Worm (Caenorhabditis elegans) whole organism, L4 larva: ENCODE results near the gene C39B10.1.

Source experiments
- F26F4.8 ChIP-seq: fragments of 200-800 bp; sonication (Bioruptor generic); conservative IDR thresholded peaks from 2 replicates; pipeline ENCODE4 v1.3.6; 2022; ENCODE audit warnings: missing genetic modification characterization, missing compliant biosample characterization
- F49E8.2 ChIP-seq: sonication (generic microtip); optimal IDR thresholded peaks from 2 replicates; lab custom pipeline; 2016; ENCODE audit warnings: missing compliant biosample characterization, mild to moderate bottlenecking, missing genetic modification characterization, borderline replicate concordance
- Y105C5A.15 ChIP-seq: fragments of 200-800 bp; sonication (Bioruptor generic); IDR thresholded peaks from 2 replicates; pipeline ENCODE4 v1.3.6; 2022; ENCODE audit warnings: missing genetic modification characterization, missing compliant biosample characterization
- Y75B8A.6 ChIP-seq: fragments of 200-800 bp; sonication (Bioruptor generic); IDR thresholded peaks from 2 replicates; pipeline ENCODE4 v1.3.6; 2022; ENCODE audit warnings: missing genetic modification reagents, missing genetic modification characterization, missing compliant biosample characterization
- aha-1 ChIP-seq: fragments of 150-350 bp; peaks from one replicate; lab custom pipeline; 2014; ENCODE audit warnings: missing biosample characterization, missing genetic modification characterization
- ama-1 ChIP-seq: fragments of 150-350 bp; optimal IDR thresholded peaks from 2 replicates; lab custom pipeline; 2014; ENCODE audit warnings: inconsistent platforms, mixed read lengths
- ceh-20 ChIP-seq: fragments of 200-800 bp; sonication (Bioruptor generic); IDR thresholded peaks from 2 replicates; pipeline ENCODE4 v1.3.6; 2022; ENCODE audit warnings: missing genetic modification reagents, missing genetic modification characterization, missing compliant biosample characterization
- ceh-44 ChIP-seq: fragments of 200-800 bp; sonication (Bioruptor generic); IDR thresholded peaks from 2 replicates; pipeline ENCODE4 v1.3.6; 2022; ENCODE audit warnings: missing genetic modification reagents, missing genetic modification characterization, missing compliant biosample characterization
- ceh-62 ChIP-seq: sonication (generic microtip); optimal IDR thresholded peaks from 2 replicates; lab custom pipeline; 2017; ENCODE audit warnings: missing biosample characterization, missing genetic modification characterization
- ceh-82 ChIP-seq: sonication (generic microtip); optimal IDR thresholded peaks from 2 replicates; lab custom pipeline; 2017; ENCODE audit warnings: missing biosample characterization, missing genetic modification characterization
- ctbp-1 ChIP-seq: fragments of 200-800 bp; sonication (Bioruptor generic); IDR thresholded peaks from 2 replicates; pipeline ENCODE4 v1.3.6; 2022; ENCODE audit warnings: missing genetic modification reagents, missing genetic modification characterization, missing compliant biosample characterization
- daf-16 ChIP-seq, 3 experiments: sonication (generic microtip); optimal IDR thresholded peaks; 2 replicates each; lab custom pipeline; 2016 to 2017; ENCODE audit warnings: missing genetic modification characterization in 3 of 3, missing genetic modification reagents in 3 of 3, mild to moderate bottlenecking in 2 of 3, missing compliant biosample characterization in 2 of 3, missing biosample characterization in 1 of 3, moderate library complexity in 1 of 3
- dmd-6 ChIP-seq: fragments of 200-800 bp; sonication (Bioruptor generic); IDR thresholded peaks from 2 replicates; pipeline ENCODE4 v1.3.6; 2022; ENCODE audit warnings: missing genetic modification reagents, missing genetic modification characterization, missing compliant biosample characterization
- dmd-9 ChIP-seq: fragments of 200-800 bp; sonication (Bioruptor generic); IDR thresholded peaks from 2 replicates; pipeline ENCODE4 v1.3.6; 2022; ENCODE audit warnings: missing genetic modification reagents, missing genetic modification characterization, missing compliant biosample characterization
- dve-1 ChIP-seq: sonication (generic microtip); optimal IDR thresholded peaks from 2 replicates; lab custom pipeline; 2017; ENCODE audit warnings: antibody characterized with exemption, mild to moderate bottlenecking, missing genetic modification characterization, missing compliant biosample characterization; ENCODE audit not compliant: insufficient read depth
- egl-43 ChIP-seq: fragments of 200-800 bp; sonication (Bioruptor generic); IDR thresholded peaks from 2 replicates; pipeline ENCODE4 v1.3.6; 2022; ENCODE audit warnings: missing genetic modification reagents, missing genetic modification characterization, missing compliant biosample characterization
- fkh-10 ChIP-seq: fragments of 150-350 bp; optimal IDR thresholded peaks from 2 replicates; lab custom pipeline; 2014; ENCODE audit warnings: missing biosample characterization, missing genetic modification reagents, missing genetic modification characterization
- hif-1 ChIP-seq, 2 experiments: sonication (generic microtip); optimal IDR thresholded peaks; 2 replicates each; lab custom pipeline; 2016 to 2017; ENCODE audit warnings: missing compliant biosample characterization in 2 of 2, missing genetic modification characterization in 2 of 2, missing genetic modification reagents in 2 of 2, missing genotype in 2 of 2, mild to moderate bottlenecking in 1 of 2
- hlh-11 ChIP-seq: fragments of 200-800 bp; sonication (Bioruptor generic); optimal IDR thresholded peaks from 2 replicates; lab custom pipeline; 2018; ENCODE audit warnings: mild to moderate bottlenecking, missing genetic modification characterization, missing compliant biosample characterization
- hlh-30 ChIP-seq: sonication (generic microtip); optimal IDR thresholded peaks from 2 replicates; lab custom pipeline; 2017; ENCODE audit warnings: antibody characterized with exemption, mild to moderate bottlenecking, missing genetic modification characterization, missing compliant biosample characterization; ENCODE audit not compliant: insufficient read depth
- lir-3 ChIP-seq: sonication (generic microtip); optimal IDR thresholded peaks from 2 replicates; lab custom pipeline; 2016; ENCODE audit warnings: mild to moderate bottlenecking, missing genetic modification characterization, missing compliant biosample characterization
- lsy-2 ChIP-seq, 2 experiments: fragments of 150-350 bp in 1 of 2; sonication (generic microtip) in 1 of 2; optimal IDR thresholded peaks; 2 replicates each; lab custom pipeline; 2014 to 2017; ENCODE audit warnings: missing biosample characterization in 2 of 2, missing genetic modification characterization in 2 of 2
- madf-9 ChIP-seq: fragments of 200-800 bp; sonication (Bioruptor generic); conservative IDR thresholded peaks from 2 replicates; pipeline ENCODE4 v1.3.6; 2022; ENCODE audit warnings: missing genetic modification reagents, missing genetic modification characterization, missing compliant biosample characterization
- mdl-1 ChIP-seq, 2 experiments: fragments of 150-350 bp in 1 of 2; sonication (generic microtip) in 1 of 2; optimal IDR thresholded peaks; 2 replicates each; lab custom pipeline; 2014 to 2017; ENCODE audit warnings: missing biosample characterization in 2 of 2, missing genetic modification characterization in 2 of 2
- mdt-29 ChIP-seq: fragments of 200-800 bp; sonication (Bioruptor generic); IDR thresholded peaks from 2 replicates; pipeline ENCODE4 v1.3.6; 2022; ENCODE audit warnings: missing genetic modification reagents, missing genetic modification characterization, missing compliant biosample characterization
- mep-1 ChIP-seq: fragments of 150-350 bp; sonication (generic microtip); optimal IDR thresholded peaks from 3 replicates; lab custom pipeline; 2014; ENCODE audit warnings: missing biosample characterization, missing genetic modification characterization
- mes-2 ChIP-seq: sonication (generic microtip); optimal IDR thresholded peaks from 2 replicates; lab custom pipeline; 2016; ENCODE audit warnings: missing genotype, mild to moderate bottlenecking, missing genetic modification characterization, missing compliant biosample characterization; ENCODE audit not compliant: poor library complexity, severe bottlenecking
- mxl-3 ChIP-seq: fragments of 200-800 bp; sonication (Bioruptor generic); optimal IDR thresholded peaks from 2 replicates; lab custom pipeline; 2018; ENCODE audit warnings: mild to moderate bottlenecking, missing genetic modification characterization, missing compliant biosample characterization
- nhr-11 ChIP-seq: fragments of 150-350 bp; optimal IDR thresholded peaks from 2 replicates; lab custom pipeline; 2014; ENCODE audit warnings: missing biosample characterization, missing genetic modification characterization
- nhr-111 ChIP-seq: fragments of 200-800 bp; sonication (Bioruptor generic); optimal IDR thresholded peaks from 2 replicates; lab custom pipeline; 2018; ENCODE audit warnings: mild to moderate bottlenecking, missing genetic modification characterization, missing compliant biosample characterization
- nhr-25 ChIP-seq: sonication (generic microtip); optimal IDR thresholded peaks from 2 replicates; lab custom pipeline; 2017; ENCODE audit warnings: missing genetic modification characterization, mild to moderate bottlenecking, missing compliant biosample characterization, antibody characterized with exemption, moderate library complexity, borderline replicate concordance; ENCODE audit not compliant: insufficient read depth
- nhr-28 ChIP-seq: fragments of 150-350 bp; optimal IDR thresholded peaks from 2 replicates; lab custom pipeline; 2014; ENCODE audit warnings: missing biosample characterization, missing genetic modification characterization
- nhr-48 ChIP-seq: sonication (generic microtip); optimal IDR thresholded peaks from 2 replicates; lab custom pipeline; 2016; ENCODE audit warnings: mild to moderate bottlenecking, missing genetic modification characterization, missing compliant biosample characterization
- nhr-77 ChIP-seq: fragments of 150-350 bp; optimal IDR thresholded peaks from 2 replicates; lab custom pipeline; 2014; ENCODE audit warnings: missing biosample characterization, missing genetic modification characterization
- pqm-1 ChIP-seq: sonication (generic microtip); optimal IDR thresholded peaks from 2 replicates; lab custom pipeline; 2017; ENCODE audit warnings: missing biosample characterization, missing genetic modification characterization
- rbr-2 ChIP-seq: sonication (generic microtip); optimal IDR thresholded peaks from 2 replicates; lab custom pipeline; 2016; ENCODE audit warnings: missing genotype, missing genetic modification characterization, missing compliant biosample characterization
- sdz-12 ChIP-seq: fragments of 200-800 bp; sonication (Bioruptor generic); optimal IDR thresholded peaks from 2 replicates; lab custom pipeline; 2018; ENCODE audit warnings: mild to moderate bottlenecking, missing genetic modification characterization, missing compliant biosample characterization
- set-16 ChIP-seq: fragments of 200-800 bp; sonication (Bioruptor generic); IDR thresholded peaks from 2 replicates; pipeline ENCODE4 v1.3.6; 2022; ENCODE audit warnings: missing genetic modification reagents, missing genetic modification characterization, missing compliant biosample characterization
- snpc-4 ChIP-seq: fragments of 150-350 bp; optimal IDR thresholded peaks from 2 replicates; lab custom pipeline; 2014; ENCODE audit warnings: missing biosample characterization, missing genetic modification characterization
- spr-1 ChIP-seq: sonication (generic microtip); optimal IDR thresholded peaks from 2 replicates; lab custom pipeline; 2016; ENCODE audit warnings: mild to moderate bottlenecking, missing genetic modification characterization, missing compliant biosample characterization
- spr-3 ChIP-seq: fragments of 200-800 bp; sonication (Bioruptor generic); optimal IDR thresholded peaks from 2 replicates; lab custom pipeline; 2018; ENCODE audit warnings: mild to moderate bottlenecking, missing genetic modification characterization, missing compliant biosample characterization
- unc-62 ChIP-seq, 3 experiments: fragments of 150-350 bp in 1 of 3; sonication (generic microtip); optimal IDR thresholded peaks in 2 of 3; peaks in 1 of 3; 1 replicate in 1 of 3; 2 replicates in 2 of 3; lab custom pipeline; 2014 to 2017; ENCODE audit warnings: missing biosample characterization in 3 of 3, missing genetic modification characterization in 3 of 3, missing genetic modification reagents in 3 of 3, missing genotype in 1 of 3
- zag-1 ChIP-seq: fragments of 150-350 bp; optimal IDR thresholded peaks from 2 replicates; lab custom pipeline; 2014; ENCODE audit warnings: missing biosample characterization, missing genetic modification characterization
- zfp-2 ChIP-seq: sonication (generic microtip); optimal IDR thresholded peaks from 2 replicates; lab custom pipeline; 2016; ENCODE audit warnings: mild to moderate bottlenecking, missing genetic modification characterization, missing compliant biosample characterization
- zip-11 ChIP-seq: fragments of 200-800 bp; sonication (Bioruptor generic); IDR thresholded peaks from 2 replicates; pipeline ENCODE4 v1.3.6; 2022; ENCODE audit warnings: missing genetic modification characterization, missing compliant biosample characterization
- zip-2 ChIP-seq: fragments of 150-350 bp; optimal IDR thresholded peaks from 2 replicates; lab custom pipeline; 2014; ENCODE audit warnings: missing biosample characterization, missing genetic modification characterization

The C39B10.1 gene

ce11 chrX:10440781-10441180 is 22.7 kb downstream of the C39B10.1 start (continued):
- TF ChIP-seq pqm-1: peak; percentile 52

DNA sequence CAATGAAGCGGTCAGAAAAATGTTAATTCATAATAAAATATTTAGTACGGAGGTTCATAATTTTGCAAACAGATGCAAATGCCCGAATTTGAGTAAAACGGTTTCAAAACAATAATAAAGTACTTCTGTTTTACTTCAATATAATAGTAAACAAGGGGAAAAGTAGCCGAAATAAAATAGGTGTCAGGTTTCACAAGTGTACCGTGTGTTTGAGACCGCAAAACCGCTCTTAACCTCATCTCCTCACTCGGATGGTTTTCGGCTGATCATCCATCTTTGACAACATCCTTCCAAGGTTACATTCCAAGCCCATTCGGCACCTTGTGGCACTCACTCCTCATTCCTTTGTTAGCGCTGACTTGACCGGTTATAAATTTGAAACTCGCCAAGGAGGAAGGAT is 26.0 kb downstream of the C39B10.1 start:
- TF ChIP-seq Y75B8A.6 (GFP tag; lab: Robert Waterston, UW): no peak
- no peak for TF ChIP-seq F49E8.2 (tag; lab: Kevin White, UChicago)
- TF ChIP-seq dmd-9: no peak
- no peak for TF ChIP-seq spr-3 (GFP tag; lab: Kevin White, UChicago)
- TF ChIP-seq sdz-12 (GFP tag; lab: Kevin White, UChicago): no peak
- no peak for TF ChIP-seq hlh-11
- no peak for TF ChIP-seq F26F4.8 (GFP tag; lab: Robert Waterston, UW)
- TF ChIP-seq spr-1 (tag; lab: Kevin White, UChicago): no peak
- no peak for TF ChIP-seq rbr-2
- no peak for TF ChIP-seq zip-2 (tag; lab: Kevin White, UChicago)
- no peak for TF ChIP-seq dmd-6 (GFP tag; lab: Robert Waterston, UW)
- no peak for TF ChIP-seq ceh-44

DNA sequence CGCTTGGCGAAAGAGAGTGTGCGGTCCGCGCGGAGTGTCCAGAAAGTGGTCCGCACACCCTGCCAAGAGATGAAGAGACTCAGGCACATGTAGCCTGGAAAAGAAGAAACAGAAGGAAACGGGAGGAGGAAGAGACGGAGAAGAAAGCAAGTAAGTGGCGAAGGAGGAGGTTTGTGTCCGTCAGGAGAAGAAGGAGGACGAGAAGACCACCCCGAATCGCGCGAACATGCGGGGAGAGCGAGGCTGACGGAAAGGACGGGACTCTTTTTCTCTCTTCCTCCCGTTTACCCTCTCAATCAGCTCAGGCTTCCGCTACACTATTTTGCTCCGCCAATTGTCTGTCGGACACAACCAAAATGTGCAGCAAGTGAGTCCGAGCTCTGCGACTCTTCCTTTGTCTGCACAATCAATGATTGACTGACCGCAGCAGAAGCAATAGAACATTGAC is 27.9 kb downstream of the C39B10.1 start:
- TF ChIP-seq nhr-77 (tag; lab: Kevin White, UChicago) (peak; percentile 7), nhr-25 (peak; percentile 3), set-16 (peak; percentile 94), egl-43 (GFP tag; lab: Robert Waterston, UW) (peak; percentile 84), aha-1 (tag; lab: Kevin White, UChicago) (peak; percentile 44), snpc-4 (tag; lab: Kevin White, UChicago) (no peak), ama-1 (lab: Kevin White, UChicago) (no peak), rbr-2 (peak; percentile 79), ctbp-1 (GFP tag; lab: Robert Waterston, UW) (peak; percentile 97), madf-9 (GFP tag; lab: Robert Waterston, UW) (0 out of 2 replicates have a peak, but pooled peaks have one; percentile 10), hif-1 (tag; optimal IDR thresholded peaks at IDR 0.05; lab: Kevin White, UChicago) (peak in 1 of 2 experiments; percentile 62), zag-1 (tag; lab: Kevin White, UChicago) (peak; percentile 29), dve-1 (tag; lab: Kevin White, UChicago) (peak; percentile 26), hlh-30 (tag; lab: Kevin White, UChicago) (peak; percentile 56), fkh-10 (peak; percentile 98), dmd-6 (GFP tag; lab: Robert Waterston, UW) (peak; percentile 24; the same call in 1 of the 2 replicates), nhr-11 (tag; lab: Kevin White, UChicago) (peak; percentile 89), Y105C5A.15 (GFP tag; lab: Robert Waterston, UW) (no peak), mep-1 (tag; lab: Kevin White, UChicago) (peak; percentile 84), mes-2 (tag; lab: Kevin White, UChicago) (peak; percentile 61), hlh-11 (peak; percentile 74), unc-62 (GFP tag; optimal IDR thresholded peaks at IDR 0.05 in 1 of 2; lab: Kevin White, UChicago) (peak in 1 of 2 experiments; percentile 87), unc-62 (tag; optimal IDR thresholded peaks at IDR 0.05; lab: Kevin White, UChicago) (no peak), lsy-2 (tag; optimal IDR thresholded peaks at IDR 0.05; lab: Kevin White, UChicago) (peak; percentile 52 to 59), nhr-28 (tag; lab: Kevin White, UChicago) (peak; percentile 61), ceh-62 (tag; lab: Kevin White, UChicago) (no peak), mdl-1 (tag; optimal IDR thresholded peaks at IDR 0.05; lab: Kevin White, UChicago) (peak in 1 of 2 experiments; percentile 66), mdt-29 (GFP tag; lab: Robert Waterston, UW) (no peak), ceh-82 (tag; lab: Kevin White, UChicago) (no peak), nhr-111 (GFP tag; lab: Kevin White, UChicago) (no peak), zip-11 (GFP tag; lab: Robert Waterston, UW) (no peak), ceh-20 (GFP tag; lab: Robert Waterston, UW) (peak; percentile 76), daf-16 (GFP tag; optimal IDR thresholded peaks at IDR 0.05; lab: Kevin White, UChicago) (peak in 1 of 2 experiments; percentile 19), daf-16 (tag; optimal IDR thresholded peaks at IDR 0.05; lab: Kevin White, UChicago) (no peak), nhr-48 (tag; lab: Kevin White, UChicago) (peak; percentile 26), mxl-3 (GFP tag; lab: Kevin White, UChicago) (peak; percentile 71), F26F4.8 (GFP tag; lab: Robert Waterston, UW) (no peak), lir-3 (peak; percentile 70), zfp-2 (peak; percentile 5)
